Fruit fly (Drosophila melanogaster) whole organism, pupa: Measurements from ENCODE around the gene dyl.

ENCODE experiments used
- CG10348 ChIP-seq: fragments of 200-800 bp; sonication (Bioruptor generic); IDR thresholded peaks from 2 replicates; pipeline ENCODE4 v1.3.6; 2022; ENCODE audit warnings: missing biosample characterization, missing genetic modification characterization
- CG12605 ChIP-seq: fragments of 200-800 bp; sonication (Bioruptor generic); IDR thresholded peaks from 2 replicates; pipeline ENCODE4 v1.3.6; 2022; ENCODE audit warnings: missing biosample characterization, missing genetic modification characterization
- CG13204 ChIP-seq: fragments of 200-800 bp; sonication (Bioruptor generic); optimal IDR thresholded peaks from 2 replicates; lab custom pipeline; 2018; ENCODE audit warnings: missing biosample characterization, mild to moderate bottlenecking, missing genetic modification characterization, moderate library complexity
- CG14655 ChIP-seq: fragments of 200-800 bp; sonication (Bioruptor generic); optimal IDR thresholded peaks from 3 replicates; lab custom pipeline; 2017; ENCODE audit warnings: mild to moderate bottlenecking, missing biosample characterization, missing genetic modification reagents, missing genetic modification characterization
- CG15710 ChIP-seq: fragments of 200-800 bp; sonication (Bioruptor generic); optimal IDR thresholded peaks from 2 replicates; lab custom pipeline; 2018; ENCODE audit warnings: missing biosample characterization, mild to moderate bottlenecking, missing genetic modification characterization, moderate library complexity
- CG17806 ChIP-seq: fragments of 200-800 bp; sonication (Bioruptor generic); optimal IDR thresholded peaks from 2 replicates; lab custom pipeline; 2018; ENCODE audit warnings: missing biosample characterization, mild to moderate bottlenecking, missing genetic modification characterization, moderate library complexity
- CG32121 ChIP-seq: fragments of 200-800 bp; sonication (Bioruptor generic); IDR thresholded peaks from 2 replicates; pipeline ENCODE4 v1.3.6; 2022; ENCODE audit warnings: missing biosample characterization, missing genetic modification characterization
- CG34367 ChIP-seq: fragments of 200-800 bp; sonication (Bioruptor generic); optimal IDR thresholded peaks from 2 replicates; lab custom pipeline; 2018; ENCODE audit warnings: missing biosample characterization, mild to moderate bottlenecking, missing genetic modification characterization
- CG4496 ChIP-seq: fragments of 200-800 bp; sonication (Bioruptor generic); IDR thresholded peaks from 3 replicates; pipeline ENCODE4 v1.3.6; 2022; ENCODE audit warnings: missing biosample characterization, missing genetic modification characterization
- CG8159 ChIP-seq: fragments of 200-800 bp; sonication (Bioruptor generic); optimal IDR thresholded peaks from 3 replicates; lab custom pipeline; 2018; ENCODE audit warnings: missing biosample characterization, mild to moderate bottlenecking, missing genetic modification characterization, moderate library complexity
- CG8301 ChIP-seq: fragments of 200-800 bp; sonication (Bioruptor generic); optimal IDR thresholded peaks from 2 replicates; lab custom pipeline; 2018; ENCODE audit warnings: missing biosample characterization, mild to moderate bottlenecking, missing genetic modification characterization
- CG9948 ChIP-seq: fragments of 200-800 bp; sonication (Bioruptor generic); optimal IDR thresholded peaks from 2 replicates; lab custom pipeline; 2018; ENCODE audit warnings: missing biosample characterization, mild to moderate bottlenecking, missing genetic modification characterization, moderate library complexity
- D1 ChIP-seq: fragments of 200-800 bp; sonication (Bioruptor generic); optimal IDR thresholded peaks from 2 replicates; lab custom pipeline; 2018; ENCODE audit warnings: missing biosample characterization, mild to moderate bottlenecking, missing genetic modification characterization, moderate library complexity
- EcR ChIP-seq: fragments of 200-800 bp; sonication (Bioruptor generic); optimal IDR thresholded peaks from 3 replicates; lab custom pipeline; 2019; ENCODE audit warnings: missing biosample characterization, missing genetic modification characterization, mild to moderate bottlenecking, moderate library complexity, missing genetic modification reagents
- Ets98B ChIP-seq: fragments of 200-800 bp; sonication (Bioruptor generic); IDR thresholded peaks from 2 replicates; pipeline ENCODE4 v1.3.6; 2022; ENCODE audit warnings: missing biosample characterization, missing genetic modification characterization
- Pif1A ChIP-seq: fragments of 200-800 bp; sonication (Bioruptor generic); optimal IDR thresholded peaks from 3 replicates; lab custom pipeline; 2016; ENCODE audit warnings: missing biosample characterization, missing genetic modification characterization
- Pif1B ChIP-seq: fragments of 200-800 bp; sonication (Bioruptor generic); optimal IDR thresholded peaks from 3 replicates; lab custom pipeline; 2016; ENCODE audit warnings: missing biosample characterization, missing genetic modification characterization
- Snoo ChIP-seq: fragments of 200-800 bp; sonication (Bioruptor generic); optimal IDR thresholded peaks from 3 replicates; lab custom pipeline; 2017; ENCODE audit warnings: missing biosample characterization, mild to moderate bottlenecking, missing genetic modification characterization, inconsistent platforms
- fd96Ca ChIP-seq: fragments of 200-800 bp; sonication (Bioruptor generic); IDR thresholded peaks from 3 replicates; pipeline ENCODE4 v1.3.6; 2022; ENCODE audit warnings: missing biosample characterization, missing genetic modification characterization
- gl ChIP-seq: fragments of 200-800 bp; sonication (Bioruptor generic); optimal IDR thresholded peaks from 2 replicates; lab custom pipeline; 2018; ENCODE audit warnings: missing biosample characterization, mild to moderate bottlenecking, missing genetic modification characterization
- rn ChIP-seq: fragments of 200-800 bp; sonication (Bioruptor generic); IDR thresholded peaks from 2 replicates; pipeline ENCODE4 v1.3.6; 2022; ENCODE audit warnings: missing biosample characterization, missing genetic modification characterization

dyl gene

DNA sequence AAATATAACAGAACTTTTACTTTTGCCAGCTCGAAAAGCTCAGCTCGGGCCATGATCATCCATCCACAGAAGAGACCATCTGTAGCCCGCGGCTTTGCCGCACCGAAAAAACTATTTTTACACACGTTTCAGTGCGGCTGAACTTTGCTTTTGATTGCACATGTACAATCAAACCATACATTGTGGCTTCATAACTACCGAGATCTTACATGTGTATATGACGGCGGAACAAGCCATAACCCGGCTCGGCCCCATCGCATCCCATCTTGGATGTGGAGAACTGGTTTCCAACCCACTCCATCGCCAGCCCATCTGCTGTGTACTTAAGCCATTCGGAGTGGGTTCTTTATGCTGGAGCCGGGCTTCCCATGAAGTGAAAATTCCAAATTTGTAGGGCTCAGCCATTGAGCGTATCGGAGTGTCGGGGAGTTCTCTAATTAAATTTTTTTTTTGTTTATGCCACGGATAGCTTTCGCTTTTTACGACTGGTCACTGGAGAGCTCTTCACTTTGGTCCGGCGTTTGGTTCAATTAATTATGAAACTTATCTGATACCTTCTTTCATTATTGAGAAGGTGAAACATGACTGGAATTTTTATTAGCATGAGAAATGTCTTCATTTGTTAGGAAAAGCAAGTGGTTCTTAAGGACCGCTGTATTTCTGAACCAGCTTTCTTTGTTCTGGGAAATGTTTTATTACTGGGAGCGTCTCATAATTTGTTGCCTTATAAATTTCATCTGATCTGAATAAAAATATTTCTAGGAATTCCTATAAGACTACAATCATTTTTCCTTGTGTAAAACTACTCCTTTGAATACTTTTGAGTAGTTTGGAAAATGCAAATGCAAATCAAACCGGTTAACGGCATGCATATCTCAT, 36.3 kb downstream of the dyl start:
- no peak for TF ChIP-seq CG10348
- TF ChIP-seq CG8159 (tag; lab: Kevin White, UChicago), result peak; percentile 33
- TF ChIP-seq CG4496, result 0 out of 3 replicates have a peak, but pooled peaks have one; percentile 25
- peak; percentile 6 for TF ChIP-seq CG15710 (tag; lab: Kevin White, UChicago)
- no peak for TF ChIP-seq CG13204 (GFP tag; lab: Kevin White, UChicago)
- peak; percentile 51 for TF ChIP-seq EcR (GFP tag; lab: Kevin White, UChicago)
- peak; percentile 33 for TF ChIP-seq CG17806 (tag; lab: Kevin White, UChicago)
- TF ChIP-seq CG8301 (tag; lab: Kevin White, UChicago), result peak; percentile 66
- TF ChIP-seq fd96Ca (GFP tag; lab: Robert Waterston, UW), result no peak
- TF ChIP-seq CG12605, result no peak
- peak; percentile 83 for TF ChIP-seq CG14655 (GFP tag; lab: Kevin White, UChicago)
- TF ChIP-seq CG9948, result peak; percentile 53
- TF ChIP-seq D1 (tag; lab: Kevin White, UChicago), result peak; percentile 8
- TF ChIP-seq gl (tag; lab: Kevin White, UChicago), result no peak

DNA sequence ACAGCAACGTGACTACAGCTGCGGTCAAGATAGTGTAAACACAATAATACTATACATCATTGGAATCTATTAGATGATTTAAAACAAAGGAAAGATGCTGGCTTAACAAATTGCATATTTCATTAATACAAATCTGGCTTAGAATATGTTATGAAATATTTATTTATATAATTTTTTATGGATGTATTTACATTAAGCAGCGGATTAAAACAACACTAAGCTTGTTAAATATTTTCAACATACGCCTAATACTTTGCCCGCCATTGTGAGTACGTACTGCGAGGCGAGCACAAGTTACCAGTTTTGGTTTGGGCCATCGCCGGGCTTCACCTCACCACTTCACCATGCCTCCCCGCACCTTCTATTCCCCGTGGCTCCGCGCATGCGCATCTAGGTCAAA, 37.6 kb downstream of the dyl start:
- peak; percentile 66 for TF ChIP-seq Pif1A (GFP tag; lab: Kevin White, UChicago)
- TF ChIP-seq CG15710 (tag; lab: Kevin White, UChicago), result peak; percentile 81
- TF ChIP-seq Snoo (tag; lab: Kevin White, UChicago), result peak; percentile 76
- TF ChIP-seq D1 (tag; lab: Kevin White, UChicago), result peak; percentile 66
- TF ChIP-seq CG14655 (GFP tag; lab: Kevin White, UChicago), result peak; percentile 82
- peak; percentile 75 for TF ChIP-seq Pif1B (GFP tag; lab: Kevin White, UChicago)
- TF ChIP-seq CG8159 (tag; lab: Kevin White, UChicago), result peak; percentile 81
- peak; percentile 52 for TF ChIP-seq gl (tag; lab: Kevin White, UChicago)
- peak; percentile 63 for TF ChIP-seq CG32121
- TF ChIP-seq rn (GFP tag; lab: Robert Waterston, UW), result no peak
- TF ChIP-seq CG17806 (tag; lab: Kevin White, UChicago), result peak; percentile 76
- no peak for TF ChIP-seq CG10348
- 0 out of 3 replicates have a peak, but pooled peaks have one; percentile 24 for TF ChIP-seq fd96Ca (GFP tag; lab: Robert Waterston, UW)
- peak; percentile 88 for TF ChIP-seq CG8301 (tag; lab: Kevin White, UChicago)
- no peak; the same call in 1 of the 2 replicates for TF ChIP-seq Ets98B
- peak; percentile 78 for TF ChIP-seq CG12605
- peak; percentile 67; the same call in 1 of the 3 replicates for TF ChIP-seq CG4496
- peak; percentile 81 for TF ChIP-seq CG9948
- no peak for TF ChIP-seq CG13204 (GFP tag; lab: Kevin White, UChicago)
- TF ChIP-seq EcR (GFP tag; lab: Kevin White, UChicago), result no peak
- TF ChIP-seq CG34367, result peak; percentile 57

DNA sequence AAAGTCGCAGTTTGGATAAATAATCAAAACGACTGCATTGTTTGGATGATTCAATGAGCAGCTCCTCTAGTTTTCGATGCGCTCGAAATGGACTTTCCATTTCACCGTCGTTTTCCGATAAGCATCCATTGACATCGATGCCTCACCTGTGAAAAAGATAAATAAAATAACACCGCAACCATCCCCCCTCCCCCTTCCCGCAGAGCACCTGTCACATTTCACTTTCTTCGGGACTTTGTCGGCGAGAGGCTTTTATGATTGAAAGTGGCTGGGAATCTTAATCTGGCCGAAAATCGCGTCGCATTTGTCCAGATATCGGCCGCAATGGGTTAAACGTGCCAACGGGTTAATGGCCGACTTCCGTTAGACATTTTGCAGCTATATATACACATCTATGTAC, 38.3 kb downstream of the dyl start:
- TF ChIP-seq EcR (GFP tag; lab: Kevin White, UChicago) (no peak), CG8159 (tag; lab: Kevin White, UChicago) (no peak), CG17806 (tag; lab: Kevin White, UChicago) (no peak), fd96Ca (GFP tag; lab: Robert Waterston, UW) (no peak), D1 (tag; lab: Kevin White, UChicago) (no peak), CG10348 (no peak), CG4496 (no peak), Ets98B (no peak), rn (GFP tag; lab: Robert Waterston, UW) (no peak), CG8301 (tag; lab: Kevin White, UChicago) (no peak), Pif1B (GFP tag; lab: Kevin White, UChicago) (no peak), CG14655 (GFP tag; lab: Kevin White, UChicago) (no peak), CG13204 (GFP tag; lab: Kevin White, UChicago) (no peak), CG34367 (no peak), CG9948 (no peak), gl (tag; lab: Kevin White, UChicago) (no peak), CG32121 (no peak)

DNA sequence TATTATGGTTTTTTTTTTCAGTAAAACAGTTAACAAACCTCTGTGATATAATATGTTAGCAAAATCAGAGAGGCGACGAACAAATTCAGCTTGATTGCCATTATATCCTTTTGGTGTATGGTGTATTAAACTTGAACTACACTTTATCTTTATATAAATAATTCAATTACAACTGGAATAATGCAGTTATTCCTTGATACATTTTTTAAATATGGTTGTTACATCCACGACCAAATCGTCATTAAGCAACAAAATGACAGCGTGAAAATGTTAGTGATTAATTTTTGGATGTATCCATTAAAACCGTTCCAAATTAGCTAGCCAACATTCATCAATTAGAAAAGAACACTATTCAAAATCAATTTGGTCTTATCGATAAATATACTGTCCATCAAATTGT, 40.1 kb downstream of the dyl start, which contains the start of gene CG33764:
Gene CG33764 (minus strand): TSS at position 101 of the 400 bp plus-strand sequence.
- TF ChIP-seq CG34367 (no peak), gl (tag; lab: Kevin White, UChicago) (no peak), D1 (tag; lab: Kevin White, UChicago) (no peak), EcR (GFP tag; lab: Kevin White, UChicago) (no peak), CG15710 (tag; lab: Kevin White, UChicago) (no peak), CG12605 (no peak), fd96Ca (GFP tag; lab: Robert Waterston, UW) (no peak), CG9948 (no peak)

DNA sequence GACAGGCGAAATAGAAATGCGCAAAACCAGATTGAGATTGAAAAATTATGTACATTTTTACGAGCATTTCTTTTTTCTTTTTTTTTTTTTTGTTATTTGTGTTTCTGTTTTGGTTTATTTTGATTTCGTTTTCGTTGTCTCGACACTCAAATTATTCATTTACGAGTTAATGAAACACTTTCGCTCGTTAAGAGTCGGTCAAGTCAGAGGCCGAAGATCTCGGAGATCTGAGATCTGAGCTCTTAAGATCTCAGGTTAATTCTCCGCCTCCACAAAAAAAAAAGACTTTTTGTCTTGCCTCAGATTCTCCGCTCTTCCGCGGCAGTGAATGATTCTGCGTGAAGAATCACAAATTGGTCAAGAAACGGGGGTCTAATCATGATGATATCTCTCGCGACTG, 41.7 kb downstream of the dyl start:
- no peak for TF ChIP-seq Ets98B
- no peak for TF ChIP-seq CG10348
- no peak for TF ChIP-seq D1 (tag; lab: Kevin White, UChicago)
- no peak for TF ChIP-seq CG17806 (tag; lab: Kevin White, UChicago)
- TF ChIP-seq, all 21 proteins: peak for 0

DNA sequence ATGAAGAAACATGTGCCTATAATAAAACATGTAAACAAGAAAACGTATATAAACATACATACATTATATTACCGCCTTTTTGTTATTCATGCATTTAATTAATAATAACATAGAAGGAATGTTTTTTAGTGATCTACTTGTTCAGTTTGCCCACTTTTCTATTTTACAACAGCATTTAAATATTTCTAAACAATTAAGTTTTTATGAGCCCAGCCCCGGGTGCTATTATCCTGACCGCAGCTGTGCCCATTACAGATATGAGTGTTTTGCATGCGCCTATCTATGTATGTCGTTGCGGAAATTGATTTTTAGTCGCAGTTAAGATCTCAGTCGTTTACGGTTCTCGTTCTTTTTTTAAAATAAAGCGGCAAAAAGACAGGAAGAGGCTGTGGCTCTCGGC, 42.6 kb downstream of the dyl start:
- TF ChIP-seq fd96Ca (GFP tag; lab: Robert Waterston, UW), result no peak
- TF ChIP-seq CG4496, result no peak
- TF ChIP-seq EcR (GFP tag; lab: Kevin White, UChicago), result no peak
- no peak for TF ChIP-seq CG8159 (tag; lab: Kevin White, UChicago)
- no peak for TF ChIP-seq CG34367
- TF ChIP-seq Pif1B (GFP tag; lab: Kevin White, UChicago), result no peak
- no peak for TF ChIP-seq CG32121
- TF ChIP-seq CG10348, result no peak
- TF ChIP-seq CG13204 (GFP tag; lab: Kevin White, UChicago), result no peak
- TF ChIP-seq, all 21 proteins: peak for 0
